Worm (Caenorhabditis elegans): Measurements from ENCODE around the gene Y39A1A.3.

The Y39A1A.3 gene

DNA sequence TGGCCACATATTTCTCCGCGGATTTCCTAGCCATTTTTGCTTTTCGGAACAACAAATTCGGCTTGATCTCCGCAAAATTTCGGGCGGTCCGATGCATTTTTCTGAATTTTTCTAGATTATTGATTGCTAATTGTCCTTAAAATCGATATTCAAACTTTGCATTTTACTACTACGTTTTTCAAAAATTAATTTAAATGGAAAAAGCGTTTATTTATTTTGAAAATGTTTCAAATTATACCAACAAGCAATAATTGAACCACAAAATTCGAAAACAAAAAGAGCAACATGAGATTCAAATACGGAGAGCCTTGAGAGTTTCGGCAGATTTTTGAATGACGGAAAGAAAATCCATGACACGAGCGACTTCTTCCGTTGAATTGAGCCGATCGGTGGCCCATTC lies 1.2 kb downstream of the Y39A1A.3 start, which contains the start of gene Y45F3A.9:
Gene Y45F3A.9, minus strand, starts transcription at position 101 of the 400 bp plus-strand sequence.
- TF ChIP-seq dsc-1 (tag; optimal IDR thresholded peaks at IDR 0.05), result no peak

DNA sequence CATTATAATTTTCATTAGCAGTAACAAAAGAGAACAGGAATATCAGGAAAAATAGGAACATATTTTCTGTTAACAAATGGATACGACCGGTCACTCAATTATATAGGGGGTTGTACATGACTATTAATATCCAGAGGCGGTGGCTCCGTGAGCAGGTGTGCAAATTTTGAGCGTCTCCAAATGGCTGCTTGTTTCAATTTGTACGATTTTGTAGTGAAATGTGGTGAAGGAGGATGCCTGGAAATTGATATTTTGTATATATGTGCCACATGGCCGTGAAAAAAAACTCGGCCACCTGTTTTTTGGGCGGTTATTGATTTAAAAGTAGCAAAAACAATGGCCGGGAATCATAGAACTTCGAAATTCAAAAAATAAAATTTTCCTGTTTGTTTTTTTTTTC lies 3.6 kb downstream of the Y39A1A.3 start, which contains the start of gene Y45F3A.8:
Gene Y45F3A.8, minus strand, starts transcription at position 101 of the 400 bp plus-strand sequence.
- TF ChIP-seq skn-1 (tag; optimal IDR thresholded peaks at IDR 0.05) (no peak), lin-14 (GFP tag; optimal IDR thresholded peaks at IDR 0.05) (no peak), tbx-2 (tag; optimal IDR thresholded peaks at IDR 0.05) (no peak), egl-13 (tag; optimal IDR thresholded peaks at IDR 0.05) (no peak), fkh-8 (tag; optimal IDR thresholded peaks at IDR 0.05) (no peak), rnt-1 (tag; optimal IDR thresholded peaks at IDR 0.05) (no peak), C04F5.9 (tag; optimal IDR thresholded peaks at IDR 0.05) (no peak), swsn-7 (tag; optimal IDR thresholded peaks at IDR 0.05) (no peak), Y116A8C.19 (tag; optimal IDR thresholded peaks at IDR 0.05; ENCODE audit: borderline replicate concordance) (no peak), F16B12.6 (tag; optimal IDR thresholded peaks at IDR 0.05) (no peak), dsc-1 (tag; optimal IDR thresholded peaks at IDR 0.05) (no peak), jun-1 (tag; optimal IDR thresholded peaks at IDR 0.05) (no peak), nhr-12 (tag; optimal IDR thresholded peaks at IDR 0.05) (no peak), unc-62 (GFP tag; optimal IDR thresholded peaks at IDR 0.05) (no peak), ceh-90 (tag; optimal IDR thresholded peaks at IDR 0.05) (no peak), nhr-28 (tag; optimal IDR thresholded peaks at IDR 0.05) (no peak), xbp-1 (tag; optimal IDR thresholded peaks at IDR 0.05) (no peak), ceh-88 (GFP tag; IDR thresholded peaks at IDR 0.05) (no peak), efl-3 (GFP tag; optimal IDR thresholded peaks at IDR 0.05) (no peak), efl-1 (optimal IDR thresholded peaks at IDR 0.05) (no peak), efl-1 (GFP tag; optimal IDR thresholded peaks at IDR 0.05 in 1 of 2) (no peak)

DNA sequence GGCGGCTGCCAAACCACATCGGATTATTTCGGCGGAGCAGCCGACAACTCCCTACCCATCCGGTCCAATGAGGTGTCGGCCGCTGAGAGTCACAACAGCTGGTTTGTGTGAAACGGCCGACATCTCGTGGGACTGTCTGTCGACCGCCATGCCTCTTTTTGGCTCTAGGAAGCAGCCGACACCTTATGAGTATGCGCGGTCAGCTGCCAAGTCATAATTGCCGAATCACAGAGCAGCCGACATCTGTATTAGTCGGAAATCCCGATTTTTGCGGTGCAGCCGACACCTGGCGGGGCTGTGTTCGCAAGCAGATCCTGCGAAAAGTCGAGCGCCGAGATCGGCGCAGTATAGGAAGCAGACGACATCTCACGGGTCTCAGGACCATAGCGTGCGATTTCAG lies 4.2 kb downstream of the Y39A1A.3 start:
- TF ChIP-seq C34B4.2 (tag; optimal IDR thresholded peaks at IDR 0.05) (no peak), nhr-47 (tag; optimal IDR thresholded peaks at IDR 0.05) (no peak), pag-3 (tag; optimal IDR thresholded peaks at IDR 0.05; ENCODE audit: borderline replicate concordance, insufficient read depth) (no peak), isw-1 (GFP tag; IDR thresholded peaks at IDR 0.05) (no peak), jun-1 (tag; optimal IDR thresholded peaks at IDR 0.05) (no peak), efl-3 (GFP tag; optimal IDR thresholded peaks at IDR 0.05) (no peak), lin-15B (tag; optimal IDR thresholded peaks at IDR 0.05) (no peak), elt-2 (tag; optimal IDR thresholded peaks at IDR 0.05) (no peak), sptf-1 (tag; optimal IDR thresholded peaks at IDR 0.05) (no peak)

DNA sequence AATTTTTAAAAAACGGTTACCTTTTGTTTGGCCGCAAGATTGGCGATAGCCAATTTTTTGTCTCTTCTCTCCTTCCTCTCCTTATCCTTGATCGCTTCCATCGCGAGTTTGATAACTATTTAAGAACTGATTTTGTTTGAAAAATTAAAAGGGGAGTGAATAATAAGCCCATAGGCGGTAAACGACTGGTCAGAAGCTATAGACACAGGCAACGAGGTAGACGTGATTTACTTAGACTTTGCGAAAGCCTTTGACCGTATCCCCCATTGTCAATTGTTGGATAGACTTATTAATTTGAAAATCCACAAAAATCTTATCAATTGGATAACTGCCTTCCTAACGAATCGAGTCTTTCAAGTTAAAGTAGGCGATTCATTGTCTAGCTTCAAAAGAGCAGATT lies 10.0 kb downstream of the Y39A1A.3 start, which contains the start of gene Y45F3A.5:
Gene Y45F3A.5, minus strand, starts transcription at position 101 of the 400 bp plus-strand sequence.
- TF ChIP-seq tbx-2 (tag; optimal IDR thresholded peaks at IDR 0.05) (no peak), sup-37 (GFP tag; optimal IDR thresholded peaks at IDR 0.05) (no peak), fkh-10 (GFP tag; optimal IDR thresholded peaks at IDR 0.05) (no peak), zip-4 (GFP tag; optimal IDR thresholded peaks at IDR 0.05) (no peak), tlp-1 (tag; optimal IDR thresholded peaks at IDR 0.05) (no peak), unc-130 (tag; optimal IDR thresholded peaks at IDR 0.05) (no peak), ztf-4 (tag; optimal IDR thresholded peaks at IDR 0.05) (no peak), ceh-8 (GFP tag; optimal IDR thresholded peaks at IDR 0.05) (no peak), ceh-88 (GFP tag; IDR thresholded peaks at IDR 0.05) (no peak), nhr-76 (tag; optimal IDR thresholded peaks at IDR 0.05) (no peak)

DNA sequence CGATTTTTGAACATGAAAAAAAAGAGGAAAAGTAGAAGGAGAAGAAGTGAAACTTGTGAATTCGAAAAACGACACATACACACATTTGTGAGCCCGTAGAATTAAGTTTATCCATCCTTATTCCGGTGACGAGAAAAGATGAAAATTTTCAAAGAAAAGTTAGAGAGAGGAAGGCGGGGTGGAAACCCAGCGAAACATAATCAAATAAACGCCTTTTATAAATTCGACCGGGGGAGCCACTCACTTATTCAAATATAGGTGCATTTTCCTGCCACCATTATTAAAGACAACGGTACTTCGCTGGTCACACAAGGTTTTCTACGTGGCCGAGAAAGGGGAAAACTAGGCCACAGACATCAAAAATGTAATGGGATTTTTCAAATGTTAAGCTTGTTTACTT lies 12.8 kb downstream of the Y39A1A.3 start:
- peak; percentile 40 for TF ChIP-seq fkh-10 (GFP tag; optimal IDR thresholded peaks at IDR 0.05)
- TF ChIP-seq zip-4 (GFP tag; optimal IDR thresholded peaks at IDR 0.05), result no peak

All from whole organism, L1 larva.